Worm (Caenorhabditis elegans) whole organism, L2 larva: ENCODE data around the gene srbc-7.

Source experiments
- lin-13 ChIP-seq: fragments of 150-350 bp; optimal IDR thresholded peaks from 2 replicates; lab custom pipeline; 2014; ENCODE audit warnings: missing biosample characterization, missing genetic modification reagents, missing genetic modification characterization
- skn-1 ChIP-seq: sonication (generic microtip); optimal IDR thresholded peaks from 2 replicates; lab custom pipeline; 2017; ENCODE audit warnings: missing biosample characterization, missing genetic modification characterization
- unc-62 ChIP-seq: fragments of 150-350 bp; optimal IDR thresholded peaks from 2 replicates; lab custom pipeline; 2014; ENCODE audit warnings: missing biosample characterization, missing genetic modification reagents, missing genetic modification characterization
- ztf-11 ChIP-seq: sonication (generic microtip); optimal IDR thresholded peaks from 2 replicates; lab custom pipeline; 2017; ENCODE audit warnings: missing biosample characterization, missing genetic modification characterization

- TF ChIP-seq unc-62 (GFP tag; lab: Kevin White, UChicago): no peak
- no peak for TF ChIP-seq skn-1 (tag; lab: Kevin White, UChicago)
- TF ChIP-seq ztf-11: no peak
- no peak for TF ChIP-seq lin-13 (GFP tag; lab: Kevin White, UChicago)
These were observed 45.5 kb upstream of the srbc-7 start, which contains the start of gene C54F6.3 for ce11 chrV:7532947-7533346.
